Worm (Caenorhabditis elegans) whole organism, mixed stage, embryonic: ENCODE measurements around the gene Y55F3BL.6.

Experiments
- blmp-1 ChIP-seq: fragments of 150-350 bp; optimal IDR thresholded peaks from 2 replicates; lab custom pipeline; 2014; ENCODE audit warnings: missing biosample characterization, missing genetic modification characterization
- ceh-39 ChIP-seq: fragments of 150-350 bp; optimal IDR thresholded peaks from 2 replicates; lab custom pipeline; 2014; ENCODE audit warnings: missing biosample characterization, missing genetic modification characterization
- ces-1 ChIP-seq: fragments of 150-350 bp; optimal IDR thresholded peaks from 2 replicates; lab custom pipeline; 2014; ENCODE audit warnings: missing biosample characterization, missing genetic modification reagents, missing genetic modification characterization
- elt-1 ChIP-seq: sonication (generic microtip); optimal IDR thresholded peaks from 2 replicates; lab custom pipeline; 2017; ENCODE audit warnings: missing genetic modification characterization, mild to moderate bottlenecking, missing compliant biosample characterization, antibody characterized with exemption, moderate library complexity, borderline replicate concordance; ENCODE audit not compliant: insufficient read depth
- elt-3 ChIP-seq: fragments of 150-350 bp; optimal IDR thresholded peaks from 2 replicates; lab custom pipeline; 2014; ENCODE audit warnings: missing biosample characterization, missing genetic modification characterization
- lin-32 ChIP-seq: fragments of 200-800 bp; sonication (Bioruptor generic); optimal IDR thresholded peaks from 2 replicates; lab custom pipeline; 2018; ENCODE audit warnings: mild to moderate bottlenecking, missing genetic modification characterization, missing compliant biosample characterization
- lsy-2 ChIP-seq: fragments of 150-350 bp; optimal IDR thresholded peaks from 2 replicates; lab custom pipeline; 2014; ENCODE audit warnings: missing biosample characterization, missing genetic modification characterization
- nhr-237 ChIP-seq: fragments of 150-350 bp; optimal IDR thresholded peaks from 2 replicates; lab custom pipeline; 2014; ENCODE audit warnings: missing biosample characterization, missing genetic modification characterization
- unc-62 ChIP-seq: fragments of 150-350 bp; optimal IDR thresholded peaks from 2 replicates; lab custom pipeline; 2014; ENCODE audit warnings: missing biosample characterization, missing genetic modification reagents, missing genetic modification characterization
- ztf-11 ChIP-seq: fragments of 150-350 bp; optimal IDR thresholded peaks from 2 replicates; lab custom pipeline; 2014; ENCODE audit warnings: missing biosample characterization, missing genetic modification characterization

DNA sequence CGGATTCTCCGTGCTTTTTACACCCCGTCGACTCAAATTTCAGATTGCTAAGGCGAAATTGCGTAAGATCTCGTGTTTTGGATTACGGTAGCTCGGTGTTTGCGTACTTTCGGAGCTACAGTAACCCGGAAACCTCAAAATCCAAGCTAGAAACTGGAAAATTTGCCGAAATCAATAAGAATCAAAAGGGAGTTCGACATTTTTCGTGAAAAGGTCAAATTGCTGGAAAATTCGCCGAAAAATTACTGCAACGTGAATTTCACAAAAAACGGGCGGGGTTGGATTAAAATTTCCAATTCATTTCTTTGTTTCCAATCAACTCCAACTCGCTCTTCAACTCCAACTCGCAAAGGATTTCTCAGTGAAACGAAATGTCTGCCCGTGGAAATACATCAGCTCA, 19.1 kb downstream of the Y55F3BL.6 start, which contains the start of gene F56B3.6:
- TF ChIP-seq unc-62 (GFP tag; lab: Kevin White, UChicago) = no peak
- no peak for TF ChIP-seq elt-1 (tag; lab: Kevin White, UChicago)
- TF ChIP-seq lin-32 (GFP tag; lab: Kevin White, UChicago) = no peak
- TF ChIP-seq blmp-1 (tag; lab: Kevin White, UChicago) = no peak
- TF ChIP-seq nhr-237 = no peak
- TF ChIP-seq ceh-39 (tag; lab: Kevin White, UChicago) = no peak
- TF ChIP-seq elt-3 (tag; lab: Kevin White, UChicago) = no peak
- no peak for TF ChIP-seq ces-1 (GFP tag; lab: Kevin White, UChicago)
- TF ChIP-seq ztf-11 (tag; lab: Kevin White, UChicago) = no peak
- TF ChIP-seq lsy-2 = no peak
